Fruit fly (Drosophila melanogaster) whole organism, embryonic: ENCODE results near the gene IntS6.

ENCODE experiments used
- Abd-B ChIP-seq: fragments of 200-800 bp; sonication (Bioruptor generic); optimal IDR thresholded peaks from 2 replicates; lab custom pipeline; 2018; ENCODE audit warnings: missing biosample characterization, mild to moderate bottlenecking, missing genetic modification characterization, moderate library complexity
- Blimp-1 ChIP-seq: fragments of 200-800 bp; sonication (Bioruptor generic); optimal IDR thresholded peaks from 3 replicates; lab custom pipeline; 2018; ENCODE audit warnings: missing biosample characterization, missing genetic modification characterization, mild to moderate bottlenecking, moderate library complexity, missing genetic modification reagents
- CG1024 ChIP-seq: fragments of 200-800 bp; sonication (Bioruptor generic); IDR thresholded peaks from 2 replicates; pipeline ENCODE4 v1.3.6; 2022; ENCODE audit warnings: missing biosample characterization, missing genetic modification characterization
- CG10431 ChIP-seq: fragments of 200-800 bp; sonication (Bioruptor generic); optimal IDR thresholded peaks from 3 replicates; lab custom pipeline; 2018; ENCODE audit warnings: missing biosample characterization, mild to moderate bottlenecking, missing genetic modification characterization
- CG14965 ChIP-seq: fragments of 200-800 bp; sonication (Bioruptor generic); optimal IDR thresholded peaks from 2 replicates; lab custom pipeline; 2016; ENCODE audit warnings: missing biosample characterization, missing genetic modification characterization, borderline replicate concordance
- CG2199 ChIP-seq: fragments of 200-800 bp; sonication (Bioruptor generic); IDR thresholded peaks from 3 replicates; pipeline ENCODE4 v1.3.6; 2022; ENCODE audit warnings: missing biosample characterization, missing genetic modification characterization
- CG2202 ChIP-seq: fragments of 200-800 bp; sonication (Bioruptor generic); optimal IDR thresholded peaks from 2 replicates; lab custom pipeline; 2018; ENCODE audit warnings: missing biosample characterization, mild to moderate bottlenecking, missing genetic modification characterization
- CG30431 ChIP-seq: fragments of 200-800 bp; sonication (Bioruptor generic); optimal IDR thresholded peaks from 2 replicates; lab custom pipeline; 2017; ENCODE audit warnings: missing biosample characterization, missing genetic modification characterization
- CG31388 ChIP-seq: fragments of 200-800 bp; sonication (Bioruptor generic); optimal IDR thresholded peaks from 2 replicates; lab custom pipeline; 2016; ENCODE audit warnings: missing biosample characterization, missing genetic modification characterization
- CG32772 ChIP-seq: fragments of 200-800 bp; sonication (Bioruptor generic); IDR thresholded peaks from 2 replicates; pipeline ENCODE4 v1.3.6; 2022; ENCODE audit warnings: missing biosample characterization, missing genetic modification characterization
- CG6175 ChIP-seq: fragments of 200-800 bp; sonication (Bioruptor generic); IDR thresholded peaks from 3 replicates; pipeline ENCODE4 v1.3.6; 2022; ENCODE audit warnings: missing biosample characterization, missing genetic modification characterization
- CG6254 ChIP-seq: fragments of 200-800 bp; sonication (Bioruptor generic); optimal IDR thresholded peaks from 3 replicates; lab custom pipeline; 2017; ENCODE audit warnings: mild to moderate bottlenecking, missing biosample characterization, missing genetic modification reagents, missing genetic modification characterization
- CG6791 ChIP-seq: fragments of 200-800 bp; sonication (Bioruptor generic); IDR thresholded peaks from 3 replicates; pipeline ENCODE4 v1.3.6; 2022; ENCODE audit warnings: missing biosample characterization, missing genetic modification characterization; ENCODE audit not compliant: partially characterized antibody
- CG7786 ChIP-seq: fragments of 200-800 bp; sonication (Bioruptor generic); optimal IDR thresholded peaks from 2 replicates; lab custom pipeline; 2016; ENCODE audit warnings: missing biosample characterization, missing genetic modification characterization
- CG8089 ChIP-seq: fragments of 200-800 bp; sonication (Bioruptor generic); optimal IDR thresholded peaks from 3 replicates; lab custom pipeline; 2016; ENCODE audit warnings: missing biosample characterization, missing genetic modification characterization
- CTCF ChIP-seq: fragments of 200-800 bp; sonication (Bioruptor generic); optimal IDR thresholded peaks from 2 replicates; lab custom pipeline; 2017; ENCODE audit warnings: missing biosample characterization, mild to moderate bottlenecking, missing genetic modification characterization, moderate library complexity
- CrebB ChIP-seq: fragments of 200-800 bp; sonication (Bioruptor generic); optimal IDR thresholded peaks from 3 replicates; lab custom pipeline; 2018; ENCODE audit warnings: missing biosample characterization, mild to moderate bottlenecking, missing genetic modification characterization
- Doc2 ChIP-seq: fragments of 200-800 bp; sonication (Bioruptor generic); IDR thresholded peaks from 2 replicates; pipeline ENCODE4 v1.3.6; 2022; ENCODE audit warnings: missing biosample characterization, missing genetic modification characterization
- HLH4C ChIP-seq: fragments of 200-800 bp; sonication (Bioruptor generic); IDR thresholded peaks from 3 replicates; pipeline ENCODE4 v1.3.6; 2022; ENCODE audit warnings: missing biosample characterization, missing genetic modification characterization; ENCODE audit not compliant: partially characterized antibody
- Hmx ChIP-seq: fragments of 200-800 bp; sonication (Bioruptor generic); optimal IDR thresholded peaks from 2 replicates; lab custom pipeline; 2016; ENCODE audit warnings: missing biosample characterization, missing genetic modification characterization
- Hr39 ChIP-seq: fragments of >200 bp; optimal IDR thresholded peaks from 2 replicates; lab custom pipeline; 2017
- Hr78 ChIP-seq, 2 experiments: fragments of 200-800 bp in 1 of 2; fragments of >200 bp in 1 of 2; sonication (Bioruptor generic) in 1 of 2; optimal IDR thresholded peaks; 2 replicates each; lab custom pipeline; 2017 to 2019; ENCODE audit warnings: missing biosample characterization in 2 of 2, missing genetic modification characterization in 2 of 2, mild to moderate bottlenecking in 1 of 2, moderate library complexity in 1 of 2
- MTF-1 ChIP-seq: fragments of 200-800 bp; sonication (Bioruptor generic); optimal IDR thresholded peaks from 2 replicates; lab custom pipeline; 2018; ENCODE audit warnings: missing biosample characterization, mild to moderate bottlenecking, missing genetic modification characterization, borderline replicate concordance
- NFAT ChIP-seq: fragments of 200-800 bp; sonication (Bioruptor generic); IDR thresholded peaks from 2 replicates; pipeline ENCODE4 v1.3.6; 2022; ENCODE audit warnings: missing biosample characterization, missing genetic modification characterization
- Pdp1 ChIP-seq, 2 experiments: fragments of 200-800 bp; sonication (Bioruptor generic); optimal IDR thresholded peaks; 3 replicates each; lab custom pipeline; 2016; ENCODE audit warnings: missing biosample characterization in 2 of 2, missing genetic modification characterization in 2 of 2, mild to moderate bottlenecking in 1 of 2, moderate library complexity in 1 of 2
- Sin3A ChIP-seq: fragments of >200 bp; optimal IDR thresholded peaks from 2 replicates; lab custom pipeline; 2018
- bcd ChIP-seq: fragments of 200-800 bp; sonication (Bioruptor generic); optimal IDR thresholded peaks from 2 replicates; lab custom pipeline; 2017; ENCODE audit warnings: missing biosample characterization, mild to moderate bottlenecking, missing genetic modification characterization
- bigmax ChIP-seq: fragments of 200-800 bp; sonication (Bioruptor generic); optimal IDR thresholded peaks from 2 replicates; lab custom pipeline; 2018; ENCODE audit warnings: missing biosample characterization, mild to moderate bottlenecking, missing genetic modification characterization
- cg ChIP-seq: fragments of 200-800 bp; sonication (Bioruptor generic); optimal IDR thresholded peaks from 3 replicates; lab custom pipeline; 2019; ENCODE audit warnings: missing biosample characterization, mild to moderate bottlenecking, missing genetic modification characterization, moderate library complexity
- chinmo ChIP-seq: fragments of 200-800 bp; sonication (Bioruptor generic); IDR thresholded peaks from 4 replicates; pipeline ENCODE4 v1.3.6; 2022; ENCODE audit warnings: missing biosample characterization, missing genetic modification characterization; ENCODE audit not compliant: partially characterized antibody
- crol ChIP-seq: fragments of 200-800 bp; sonication (Bioruptor generic); IDR thresholded peaks from 2 replicates; pipeline ENCODE4 v1.3.6; 2022; ENCODE audit warnings: missing biosample characterization, missing genetic modification characterization
- danr ChIP-seq: fragments of 200-800 bp; sonication (Bioruptor generic); IDR thresholded peaks from 2 replicates; pipeline ENCODE4 v1.3.6; 2022; ENCODE audit warnings: missing biosample characterization, missing genetic modification characterization
- esg ChIP-seq: fragments of 200-800 bp; sonication (Bioruptor generic); conservative IDR thresholded peaks from 2 replicates; pipeline ENCODE4 v1.3.6; 2022; ENCODE audit warnings: missing biosample characterization, missing genetic modification characterization
- gcm ChIP-seq: fragments of 200-800 bp; sonication (Bioruptor generic); optimal IDR thresholded peaks from 2 replicates; lab custom pipeline; 2019; ENCODE audit warnings: missing biosample characterization, mild to moderate bottlenecking, missing genetic modification characterization, moderate library complexity
- kni ChIP-seq: fragments of 200-800 bp; sonication (Bioruptor generic); optimal IDR thresholded peaks from 3 replicates; lab custom pipeline; 2017; ENCODE audit warnings: mild to moderate bottlenecking, missing biosample characterization, missing genetic modification reagents, missing genetic modification characterization
- mam ChIP-seq: fragments of 200-800 bp; sonication (Bioruptor generic); optimal IDR thresholded peaks from 3 replicates; lab custom pipeline; 2016; ENCODE audit warnings: missing biosample characterization, missing genetic modification characterization
- pb ChIP-seq: fragments of 200-800 bp; sonication (Bioruptor generic); optimal IDR thresholded peaks from 3 replicates; lab custom pipeline; 2016; ENCODE audit warnings: missing biosample characterization, missing genetic modification characterization
- pita ChIP-seq: fragments of 200-800 bp; sonication (Bioruptor generic); optimal IDR thresholded peaks from 2 replicates; lab custom pipeline; 2017; ENCODE audit warnings: missing biosample characterization, mild to moderate bottlenecking, missing genetic modification characterization
- stc ChIP-seq: fragments of 200-800 bp; sonication (Bioruptor generic); IDR thresholded peaks from 2 replicates; pipeline ENCODE4 v1.3.6; 2022; ENCODE audit warnings: missing biosample characterization, missing genetic modification characterization
- tin ChIP-seq: fragments of 200-800 bp; sonication (Bioruptor generic); optimal IDR thresholded peaks from 3 replicates; lab custom pipeline; 2016; ENCODE audit warnings: missing biosample characterization, missing genetic modification characterization
- tll ChIP-seq, 2 experiments: fragments of 200-800 bp in 1 of 2; fragments of >200 bp in 1 of 2; sonication (Bioruptor generic) in 1 of 2; optimal IDR thresholded peaks; 2 replicates each; lab custom pipeline; 2017 to 2019; ENCODE audit warnings: missing biosample characterization in 2 of 2, missing genetic modification characterization in 2 of 2, mild to moderate bottlenecking in 1 of 2, moderate library complexity in 1 of 2
- unc-4 ChIP-seq: fragments of 200-800 bp; sonication (Bioruptor generic); IDR thresholded peaks from 2 replicates; pipeline ENCODE4 v1.3.6; 2022; ENCODE audit warnings: missing biosample characterization, missing genetic modification characterization; ENCODE audit not compliant: partially characterized antibody
- z ChIP-seq: fragments of 200-800 bp; sonication (Bioruptor generic); IDR thresholded peaks from 3 replicates; pipeline ENCODE4 v1.3.6; 2022; ENCODE audit warnings: missing biosample characterization, missing genetic modification characterization

IntS6 gene

dm6 chrX:5763443-5764000, 16.5 kb upstream of the IntS6 start (continued):
- peak; percentile 19; the same call in 1 of the 3 replicates for TF ChIP-seq HLH4C (GFP tag; lab: Robert Waterston, UW)
- 0 out of 4 replicates have a peak, but pooled peaks have one; percentile 47 for TF ChIP-seq chinmo (GFP tag; lab: Robert Waterston, UW)
- TF ChIP-seq gcm (GFP tag; lab: Kevin White, UChicago) = no peak
- no peak for TF ChIP-seq CG1024 (GFP tag; lab: Robert Waterston, UW)
- no peak for TF ChIP-seq CG30431 (GFP tag; lab: Kevin White, UChicago)

- peak in 1 of 2 experiments; percentile 84 for TF ChIP-seq Pdp1 (GFP tag; optimal IDR thresholded peaks at IDR 0.05; lab: Kevin White, UChicago)
- TF ChIP-seq mam (GFP tag; lab: Kevin White, UChicago) = no peak
- TF ChIP-seq CG6791 (GFP tag; lab: Robert Waterston, UW) = 0 out of 3 replicates have a peak, but pooled peaks have one; percentile 24
- peak; percentile 90 for TF ChIP-seq CG10431
- TF ChIP-seq Blimp-1 (GFP tag; lab: Kevin White, UChicago) = peak; percentile 85
- 0 out of 3 replicates have a peak, but pooled peaks have one; percentile 20 for TF ChIP-seq z
- TF ChIP-seq CG2199 (GFP tag; lab: Robert Waterston, UW) = peak; percentile 79; the same call in 1 of the 3 replicates
- peak; percentile 71; the same call in 1 of the 2 replicates for TF ChIP-seq NFAT (GFP tag; lab: Robert Waterston, UW)
- no peak for TF ChIP-seq bcd (GFP tag; lab: Kevin White, UChicago)
- peak in 1 of 2 experiments; percentile 81 for TF ChIP-seq Hr78 (GFP tag; optimal IDR thresholded peaks at IDR 0.05; lab: Kevin White, UChicago)
- TF ChIP-seq crol (GFP tag; lab: Robert Waterston, UW) = peak; percentile 92
- TF ChIP-seq stc = 0 out of 2 replicates have a peak, but pooled peaks have one; percentile 9
- TF ChIP-seq danr (GFP tag; lab: Robert Waterston, UW) = no peak
- no peak for TF ChIP-seq Abd-B (GFP tag; lab: Kevin White, UChicago)
- TF ChIP-seq CG32772 (GFP tag; lab: Robert Waterston, UW) = peak; percentile 50; the same call in 1 of the 2 replicates
- TF ChIP-seq chinmo (GFP tag; lab: Robert Waterston, UW) = 0 out of 4 replicates have a peak, but pooled peaks have one; percentile 16
These were observed 9.1 kb upstream of the IntS6 start for dm6 chrX:5756146-5756545.

dm6 chrX:5754837-5755828, 8.1 kb upstream of the IntS6 start, which contains the start of the genes lin-52 and CG15771:
Gene lin-52 (minus strand): TSS chrX:5754958.
Gene CG15771 (plus strand): TSS chrX:5755574.
- TF ChIP-seq pb = no peak
- peak in 1 of 2 experiments; percentile 15 for TF ChIP-seq tll (GFP tag; optimal IDR thresholded peaks at IDR 0.05; lab: Kevin White, UChicago)
- no peak for TF ChIP-seq pita (GFP tag; lab: Kevin White, UChicago)
- peak; percentile 92 for TF ChIP-seq tin (GFP tag; lab: Kevin White, UChicago)
- peak; percentile 99 for TF ChIP-seq kni (GFP tag; lab: Kevin White, UChicago)
- TF ChIP-seq MTF-1 (GFP tag; lab: Kevin White, UChicago) = peak; percentile 89
- peak; percentile 66 for TF ChIP-seq CG7786 (GFP tag; lab: Kevin White, UChicago)
- TF ChIP-seq unc-4 (GFP tag; lab: Robert Waterston, UW) = peak; percentile 67
- TF ChIP-seq bigmax (GFP tag; lab: Kevin White, UChicago) = no peak
- peak; percentile 51 for TF ChIP-seq CG8089 (GFP tag; lab: Kevin White, UChicago)
- peak; percentile 85 for TF ChIP-seq Abd-B (GFP tag; lab: Kevin White, UChicago)
- TF ChIP-seq CrebB = peak; percentile 88
- no peak for TF ChIP-seq Hr39
- peak; percentile 70 for TF ChIP-seq cg (GFP tag; lab: Kevin White, UChicago)
- TF ChIP-seq CG6175 = peak; percentile 89
- peak; percentile 90 for TF ChIP-seq CG30431 (GFP tag; lab: Kevin White, UChicago)
- peak; percentile 69 for TF ChIP-seq CTCF (GFP tag; lab: Kevin White, UChicago)
- TF ChIP-seq Doc2 (GFP tag; lab: Robert Waterston, UW) = peak; percentile 85
- TF ChIP-seq CG14965 (GFP tag; lab: Kevin White, UChicago) = no peak
- TF ChIP-seq CG31388 = peak; percentile 60
- peak; percentile 79 for TF ChIP-seq Hmx (GFP tag; lab: Kevin White, UChicago)
- peak; percentile 90 for TF ChIP-seq CG2202 (tag; lab: Kevin White, UChicago)
- peak; percentile 88 for TF ChIP-seq CG6254 (GFP tag; lab: Kevin White, UChicago)
- TF ChIP-seq esg (GFP tag; lab: Robert Waterston, UW) = peak; percentile 96
- TF ChIP-seq Sin3A (lab: Kevin White, UChicago) = peak; percentile 83
